Worm (Caenorhabditis elegans): ENCODE measurements around the gene F37A8.1.

The F37A8.1 gene

DNA sequence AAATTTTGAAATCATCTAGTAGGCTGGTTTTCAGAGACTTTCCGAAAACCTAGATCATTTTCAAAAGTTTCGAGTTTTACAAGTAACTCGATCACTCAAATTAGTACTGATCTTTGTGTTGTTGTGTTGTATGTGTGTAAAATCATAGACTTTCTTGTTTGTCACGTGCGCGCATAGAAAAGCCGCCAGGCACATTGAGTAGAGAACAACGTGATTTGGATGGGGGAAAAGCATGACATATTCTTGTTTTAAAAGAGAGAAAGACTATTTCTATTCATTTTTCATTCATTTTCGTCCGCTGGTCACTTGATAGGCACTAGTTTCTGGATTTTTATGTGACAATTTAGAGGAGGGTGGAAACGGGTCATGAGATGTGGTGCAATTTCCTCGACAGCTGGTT lies 26.0 kb downstream of the F37A8.1 start (continued):
- TF ChIP-seq hlh-30 (tag; optimal IDR thresholded peaks at IDR 0.05; ENCODE audit: insufficient read depth) (peak; percentile 96), dpl-1 (GFP tag; optimal IDR thresholded peaks at IDR 0.05) (peak; percentile 10), sdz-12 (GFP tag; optimal IDR thresholded peaks at IDR 0.05) (no peak), dmd-6 (GFP tag; IDR thresholded peaks at IDR 0.05) (0 out of 2 replicates have a peak, but pooled peaks have one; percentile 20), Y5F2A.4 (GFP tag; optimal IDR thresholded peaks at IDR 0.05) (no peak), attf-4 (tag; optimal IDR thresholded peaks at IDR 0.05) (no peak), lin-39 (tag; optimal IDR thresholded peaks at IDR 0.05) (no peak), skn-1 (tag; optimal IDR thresholded peaks at IDR 0.05) (no peak), tra-1 (GFP tag; IDR thresholded peaks at IDR 0.05) (no peak)

DNA sequence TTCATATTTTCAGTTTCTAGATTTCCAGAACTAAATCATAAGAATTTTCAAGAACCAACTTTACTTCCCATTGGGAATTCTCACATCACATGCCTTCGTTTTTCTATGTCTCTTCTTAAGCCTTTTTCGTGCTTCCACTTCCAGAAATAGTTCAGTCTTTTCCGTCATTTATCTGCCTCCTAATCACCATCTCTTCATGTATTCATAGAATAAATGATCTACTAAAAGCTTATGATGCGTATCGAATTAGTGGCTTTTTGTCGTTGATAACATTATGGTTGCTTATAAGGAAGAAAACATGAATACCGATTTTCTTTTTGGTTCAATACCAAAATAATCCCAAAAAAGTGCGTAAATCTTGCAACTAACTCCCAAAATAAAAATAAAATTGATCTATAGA lies 26.6 kb downstream of the F37A8.1 start:
- TF ChIP-seq snpc-1.2 (GFP tag; IDR thresholded peaks at IDR 0.05): no peak
- TF ChIP-seq nhr-102 (tag; optimal IDR thresholded peaks at IDR 0.05): no peak
- TF ChIP-seq aly-2 (tag; optimal IDR thresholded peaks at IDR 0.05): no peak
- no peak for TF ChIP-seq nhr-10 (tag; optimal IDR thresholded peaks at IDR 0.05)

DNA sequence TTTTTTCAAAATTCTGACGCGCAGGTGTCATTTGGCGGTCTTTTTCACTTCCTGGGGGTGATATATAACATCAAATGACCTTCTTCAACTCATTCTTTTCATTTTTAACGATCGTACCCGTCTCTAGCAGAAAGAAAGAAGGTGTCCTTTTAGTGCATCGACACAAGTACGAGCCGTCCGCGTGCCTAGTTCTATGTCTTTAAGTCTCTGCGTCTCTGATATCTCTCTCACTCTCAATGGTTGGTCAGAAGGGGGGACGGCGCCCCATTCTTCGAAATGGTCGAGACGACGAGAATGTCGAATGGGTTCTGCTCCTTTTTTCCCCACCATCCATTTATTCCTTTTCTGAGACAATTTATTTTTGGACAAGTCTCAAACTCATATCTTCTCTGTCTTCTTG lies 27.4 kb downstream of the F37A8.1 start:
- TF ChIP-seq duxl-1 (tag; optimal IDR thresholded peaks at IDR 0.05; ENCODE audit: poor library complexity) (no peak), pqm-1 (tag; optimal IDR thresholded peaks at IDR 0.05) (no peak), hif-1 (tag; optimal IDR thresholded peaks at IDR 0.05) (peak in 1 of 2 experiments; percentile 10), hmg-1.1 (GFP tag; IDR thresholded peaks at IDR 0.05) (peak; percentile 62), madf-5 (GFP tag; IDR thresholded peaks at IDR 0.05) (no peak), zag-1 (tag; optimal IDR thresholded peaks at IDR 0.05) (no peak), F49E8.2 (tag; optimal IDR thresholded peaks at IDR 0.05; ENCODE audit: borderline replicate concordance) (no peak), mdl-1 (tag; optimal IDR thresholded peaks at IDR 0.05) (peak in 1 of 2 experiments; percentile 43), nhr-11 (tag; optimal IDR thresholded peaks at IDR 0.05) (peak; percentile 49), mep-1 (tag; optimal IDR thresholded peaks at IDR 0.05) (peak; percentile 69), ces-1 (GFP tag; optimal IDR thresholded peaks at IDR 0.05) (no peak), F37D6.2 (tag; optimal IDR thresholded peaks at IDR 0.05) (peak; percentile 14), fkh-10 (GFP tag; optimal IDR thresholded peaks at IDR 0.05) (peak; percentile 66), nhr-77 (tag; optimal IDR thresholded peaks at IDR 0.05) (no peak), unc-62 (GFP tag; optimal IDR thresholded peaks at IDR 0.05 in 1 of 2) (peak in 1 of 2 experiments; percentile 57), unc-62 (tag; optimal IDR thresholded peaks at IDR 0.05) (no peak), ctbp-1 (GFP tag; IDR thresholded peaks at IDR 0.05) (0 out of 2 replicates have a peak, but pooled peaks have one; percentile 12), nhr-111 (GFP tag; optimal IDR thresholded peaks at IDR 0.05) (no peak), mes-2 (tag; optimal IDR thresholded peaks at IDR 0.05; ENCODE audit: poor library complexity, severe bottlenecking) (peak; percentile 52), hlh-30 (tag; optimal IDR thresholded peaks at IDR 0.05; ENCODE audit: insufficient read depth) (peak; percentile 84), lim-7 (GFP tag; IDR thresholded peaks at IDR 0.05) (no peak), ZK546.5 (tag; optimal IDR thresholded peaks at IDR 0.05) (no peak), lsy-2 (tag; optimal IDR thresholded peaks at IDR 0.05) (peak in 1 of 2 experiments; percentile 69), lin-38 (GFP tag; IDR thresholded peaks at IDR 0.05) (no peak), hlh-11 (tag; optimal IDR thresholded peaks at IDR 0.05) (peak; percentile 1)

DNA sequence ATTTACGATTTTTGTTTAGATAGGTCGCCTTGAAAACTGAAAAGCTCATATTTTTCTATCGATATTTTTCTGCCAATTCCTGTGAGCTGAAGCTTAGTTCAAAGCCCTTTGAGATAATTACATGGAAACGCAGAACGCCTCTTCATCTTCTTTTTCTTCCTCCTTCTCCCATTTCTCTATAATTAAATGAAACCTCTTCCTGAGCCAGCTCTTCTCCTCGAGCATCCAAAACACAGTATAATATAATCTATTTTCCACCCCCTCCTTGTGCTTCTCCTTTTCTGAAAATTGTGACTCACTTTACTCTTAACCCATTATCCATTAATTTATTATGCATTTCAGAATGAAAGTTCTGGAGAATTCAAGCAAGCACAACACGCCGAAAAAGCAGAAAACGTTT lies 28.1 kb downstream of the F37A8.1 start, which contains the start of gene F37A8.5:
F37A8.5 (plus strand) TSS at position 332 of the 400 bp plus-strand sequence.
- TF ChIP-seq zfp-2 (tag; optimal IDR thresholded peaks at IDR 0.05) (no peak), lsy-2 (tag; optimal IDR thresholded peaks at IDR 0.05) (peak in 1 of 2 experiments; percentile 10), ces-1 (GFP tag; optimal IDR thresholded peaks at IDR 0.05) (peak; percentile 15), T20F7.1 (GFP tag; optimal IDR thresholded peaks at IDR 0.05) (no peak)

Data from whole organism, L4 larva.